Comparison of ENCODE assay signal across 1 fruit fly cellular context in the genomic region with DNA sequence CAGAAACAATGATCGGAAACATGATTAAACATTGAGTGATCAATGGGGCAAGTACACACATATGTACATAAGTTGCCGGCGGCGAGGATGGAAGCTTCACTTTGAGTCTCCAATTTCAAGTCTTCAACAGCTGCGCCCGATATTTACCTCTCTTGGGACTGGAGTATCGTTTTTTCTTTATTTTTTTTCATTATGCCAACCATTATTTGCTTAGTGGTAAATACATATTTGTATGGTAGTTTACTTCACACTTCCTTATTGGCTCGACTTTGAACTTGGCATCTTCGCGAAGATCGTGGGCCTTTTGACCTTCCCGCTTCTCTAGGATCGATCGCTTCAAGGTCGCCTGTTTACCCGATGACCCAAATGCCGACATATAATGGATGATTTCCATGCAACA.
TF ChIP-seq lines count a peak whose summit lies in the region.

No protein-coding gene starts in this region.

TF ChIP-seq in whole organism, embryonic, 481 proteins besides CTCF, POLR2A, EP300 and RAD21 (continued from another document and continues in another):
- TF ChIP-seq trem (tag; optimal IDR thresholded peaks at IDR 0.05; lab: Kevin White, UChicago) (no peak), Tbp (GFP tag; optimal IDR thresholded peaks at IDR 0.05; lab: Kevin White, UChicago) (no peak), gsb-n (tag; optimal IDR thresholded peaks at IDR 0.05; lab: Kevin White, UChicago) (no peak), MBD-R2 (GFP tag; IDR thresholded peaks at IDR 0.05; lab: Robert Waterston, UW) (no peak), dan (GFP tag; IDR thresholded peaks at IDR 0.05; lab: Robert Waterston, UW) (no peak), CG18476 (GFP tag; optimal IDR thresholded peaks at IDR 0.05; lab: Kevin White, UChicago) (peak; percentile 9), Dip3 (GFP tag; optimal IDR thresholded peaks at IDR 0.05; lab: Kevin White, UChicago) (no peak), CG15601 (tag; optimal IDR thresholded peaks at IDR 0.05; lab: Kevin White, UChicago) (peak; percentile 35), az2 (GFP tag; optimal IDR thresholded peaks at IDR 0.05; lab: Kevin White, UChicago) (no peak), Doc2 (GFP tag; IDR thresholded peaks at IDR 0.05; lab: Robert Waterston, UW) (no peak), CrebB (tag; optimal IDR thresholded peaks at IDR 0.05; lab: Kevin White, UChicago) (no peak), chinmo (GFP tag; IDR thresholded peaks at IDR 0.05; lab: Robert Waterston, UW; ENCODE audit: partially characterized antibody) (no peak), Fer2 (tag; optimal IDR thresholded peaks at IDR 0.05; lab: Kevin White, UChicago) (peak; percentile 20), HLHmδ (GFP tag; optimal IDR thresholded peaks at IDR 0.05; lab: Kevin White, UChicago) (no peak), CG1792 (GFP tag; optimal IDR thresholded peaks at IDR 0.05; lab: Kevin White, UChicago) (peak; percentile 19), abd-A (tag; optimal IDR thresholded peaks at IDR 0.05; lab: Kevin White, UChicago) (no peak), sug (tag; optimal IDR thresholded peaks at IDR 0.05; lab: Kevin White, UChicago) (no peak), ato (GFP tag; IDR thresholded peaks at IDR 0.05; lab: Robert Waterston, UW; ENCODE audit: partially characterized antibody) (no peak), CG11504 (tag; optimal IDR thresholded peaks at IDR 0.05; lab: Kevin White, UChicago) (peak; percentile 17), CG4707 (GFP tag; optimal IDR thresholded peaks at IDR 0.05; lab: Kevin White, UChicago) (no peak), Hr51 (GFP tag; optimal IDR thresholded peaks at IDR 0.05; lab: Kevin White, UChicago) (peak in 1 of 2 experiments; percentile 1), CG11398 (GFP tag; optimal IDR thresholded peaks at IDR 0.05; lab: Kevin White, UChicago) (peak; percentile 57), scrt (GFP tag; optimal IDR thresholded peaks at IDR 0.05; lab: Kevin White, UChicago) (no peak), schlank (tag; optimal IDR thresholded peaks at IDR 0.05; lab: Kevin White, UChicago) (no peak), CG17568 (GFP tag; optimal IDR thresholded peaks at IDR 0.05; lab: Kevin White, UChicago) (peak; percentile 48), ci (GFP tag; IDR thresholded peaks at IDR 0.05; lab: Robert Waterston, UW) (peak; percentile 59; the same call in 1 of the 3 replicates), CG30431 (GFP tag; optimal IDR thresholded peaks at IDR 0.05; lab: Kevin White, UChicago) (no peak), fd96Cb (tag; optimal IDR thresholded peaks at IDR 0.05; lab: Kevin White, UChicago) (no peak), CG30403 (GFP tag; optimal IDR thresholded peaks at IDR 0.05; lab: Kevin White, UChicago) (no peak), CG10321 (GFP tag; IDR thresholded peaks at IDR 0.05; lab: Robert Waterston, UW) (no peak), CG10959 (GFP tag; IDR thresholded peaks at IDR 0.05; lab: Robert Waterston, UW) (no peak), chif (GFP tag; optimal IDR thresholded peaks at IDR 0.05; lab: Kevin White, UChicago) (peak in 1 of 2 experiments; percentile 33), Blimp-1 (GFP tag; optimal IDR thresholded peaks at IDR 0.05; lab: Kevin White, UChicago) (peak; percentile 50), CG15696 (tag; optimal IDR thresholded peaks at IDR 0.05; lab: Kevin White, UChicago) (no peak), Atf3 (GFP tag; optimal IDR thresholded peaks at IDR 0.05; lab: Kevin White, UChicago) (no peak), jigr1 (GFP tag; IDR thresholded peaks at IDR 0.05; lab: Robert Waterston, UW) (no peak), Hr78 (GFP tag; optimal IDR thresholded peaks at IDR 0.05; lab: Kevin White, UChicago) (no peak), CG6175 (GFP tag; IDR thresholded peaks at IDR 0.05; lab: Robert Waterston, UW) (no peak), CG9876 (GFP tag; optimal IDR thresholded peaks at IDR 0.05; lab: Kevin White, UChicago) (no peak), CG10565 (GFP tag; optimal IDR thresholded peaks at IDR 0.05; lab: Kevin White, UChicago) (no peak), Kr (GFP tag; optimal IDR thresholded peaks at IDR 0.05; lab: Kevin White, UChicago) (no peak), CG1832 (GFP tag; optimal IDR thresholded peaks at IDR 0.05; lab: Kevin White, UChicago) (no peak), Eip74EF (GFP tag; optimal IDR thresholded peaks at IDR 0.05; lab: Kevin White, UChicago) (peak in 1 of 2 experiments; percentile 48), CG1647 (GFP tag; optimal IDR thresholded peaks at IDR 0.05; lab: Kevin White, UChicago) (peak; percentile 25), tin (GFP tag; optimal IDR thresholded peaks at IDR 0.05; lab: Kevin White, UChicago) (no peak), kni (GFP tag; optimal IDR thresholded peaks at IDR 0.05; lab: Kevin White, UChicago) (no peak), kay (GFP tag; optimal IDR thresholded peaks at IDR 0.05; lab: Kevin White, UChicago) (no peak), Camta (GFP tag; optimal IDR thresholded peaks at IDR 0.05; lab: Kevin White, UChicago) (peak; percentile 7), Ptx1 (GFP tag; IDR thresholded peaks at IDR 0.05; lab: Robert Waterston, UW) (no peak), kah (GFP tag; optimal IDR thresholded peaks at IDR 0.05; lab: Kevin White, UChicago) (no peak), luna (GFP tag; optimal IDR thresholded peaks at IDR 0.05; lab: Kevin White, UChicago) (no peak), CG32767 (GFP tag; IDR thresholded peaks at IDR 0.05; lab: Robert Waterston, UW) (no peak), bowl (GFP tag; IDR thresholded peaks at IDR 0.05; lab: Robert Waterston, UW) (no peak), chn (GFP tag; optimal IDR thresholded peaks at IDR 0.05; lab: Kevin White, UChicago) (no peak), CG32532 (GFP tag; IDR thresholded peaks at IDR 0.05; lab: Robert Waterston, UW) (no peak), psq (GFP tag; optimal IDR thresholded peaks at IDR 0.05; lab: Kevin White, UChicago) (no peak), crc (GFP tag; optimal IDR thresholded peaks at IDR 0.05; lab: Kevin White, UChicago) (peak; percentile 33), CG6254 (GFP tag; optimal IDR thresholded peaks at IDR 0.05; lab: Kevin White, UChicago) (no peak), Dip2 (GFP tag; IDR thresholded peaks at IDR 0.05; lab: Robert Waterston, UW) (no peak), CG9215 (GFP tag; IDR thresholded peaks at IDR 0.05; lab: Robert Waterston, UW) (no peak), inv (GFP tag; IDR thresholded peaks at IDR 0.05; lab: Robert Waterston, UW; ENCODE audit: partially characterized antibody) (no peak), CG10274 (GFP tag; optimal IDR thresholded peaks at IDR 0.05; lab: Kevin White, UChicago) (no peak), Six4 (GFP tag; optimal IDR thresholded peaks at IDR 0.05; lab: Kevin White, UChicago) (peak; percentile 17), corto (GFP tag; optimal IDR thresholded peaks at IDR 0.05; lab: Kevin White, UChicago) (no peak), phol (tag; optimal IDR thresholded peaks at IDR 0.05; lab: Kevin White, UChicago) (no peak), CG14965 (GFP tag; optimal IDR thresholded peaks at IDR 0.05; lab: Kevin White, UChicago; ENCODE audit: borderline replicate concordance) (no peak), maf-S (GFP tag; optimal IDR thresholded peaks at IDR 0.05; lab: Kevin White, UChicago) (peak; percentile 29), Nf-YA (GFP tag; IDR thresholded peaks at IDR 0.05; lab: Robert Waterston, UW) (no peak), disco-r (GFP tag; optimal IDR thresholded peaks at IDR 0.05; lab: Kevin White, UChicago) (no peak), pan (optimal IDR thresholded peaks at IDR 0.05; lab: Kevin White, UChicago) (no peak), pan (GFP tag; optimal IDR thresholded peaks at IDR 0.05 in 1 of 2, IDR thresholded peaks at IDR 0.05 in 1 of 2) (no peak), CG12104 (GFP tag; optimal IDR thresholded peaks at IDR 0.05; lab: Kevin White, UChicago) (no peak), hbn (GFP tag; IDR thresholded peaks at IDR 0.05; lab: Robert Waterston, UW; ENCODE audit: partially characterized antibody) (no peak), ac (GFP tag; optimal IDR thresholded peaks at IDR 0.05; lab: Kevin White, UChicago) (no peak), sob (GFP tag; IDR thresholded peaks at IDR 0.05; lab: Robert Waterston, UW) (0 out of 2 replicates have a peak, but pooled peaks have one; percentile 19), Scr (GFP tag; IDR thresholded peaks at IDR 0.05; lab: Robert Waterston, UW; ENCODE audit: partially characterized antibody) (no peak), seq (GFP tag; IDR thresholded peaks at IDR 0.05; lab: Robert Waterston, UW) (peak; percentile 53; the same call in 1 of the 2 replicates), Ets65A (GFP tag; lab: Kevin White, UChicago) (no peak), CG7357 (GFP tag; IDR thresholded peaks at IDR 0.05; lab: Robert Waterston, UW) (no peak), cato (GFP tag; optimal IDR thresholded peaks at IDR 0.05; lab: Kevin White, UChicago; ENCODE audit: borderline replicate concordance) (no peak), MESR4 (GFP tag; optimal IDR thresholded peaks at IDR 0.05; lab: Kevin White, UChicago) (no peak), bab2 (GFP tag; optimal IDR thresholded peaks at IDR 0.05; lab: Kevin White, UChicago) (peak; percentile 36), ssp (GFP tag; IDR thresholded peaks at IDR 0.05; lab: Robert Waterston, UW) (no peak), TFAM (GFP tag; optimal IDR thresholded peaks at IDR 0.05; lab: Kevin White, UChicago) (no peak), Dll (GFP tag; IDR thresholded peaks at IDR 0.05; lab: Robert Waterston, UW; ENCODE audit: partially characterized antibody) (no peak), CG17612 (GFP tag; IDR thresholded peaks at IDR 0.05; lab: Robert Waterston, UW) (no peak), MTF-1 (GFP tag; optimal IDR thresholded peaks at IDR 0.05; lab: Kevin White, UChicago; ENCODE audit: borderline replicate concordance) (peak; percentile 12), CG7556 (GFP tag; optimal IDR thresholded peaks at IDR 0.05; lab: Kevin White, UChicago) (no peak), ems (GFP tag; optimal IDR thresholded peaks at IDR 0.05; lab: Kevin White, UChicago) (no peak), eve (GFP tag; optimal IDR thresholded peaks at IDR 0.05; lab: Kevin White, UChicago) (no peak), toy (GFP tag; IDR thresholded peaks at IDR 0.05; lab: Robert Waterston, UW) (no peak), ham (GFP tag; IDR thresholded peaks at IDR 0.05; lab: Robert Waterston, UW) (no peak), Hr3 (GFP tag; optimal IDR thresholded peaks at IDR 0.05; lab: Kevin White, UChicago) (no peak), Sin3A (optimal IDR thresholded peaks at IDR 0.05; lab: Kevin White, UChicago) (no peak), tna (GFP tag; IDR thresholded peaks at IDR 0.05; lab: Robert Waterston, UW; ENCODE audit: partially characterized antibody) (no peak), dimm (GFP tag; IDR thresholded peaks at IDR 0.05; lab: Robert Waterston, UW) (no peak), CG1024 (GFP tag; IDR thresholded peaks at IDR 0.05; lab: Robert Waterston, UW) (no peak), Antp (GFP tag; optimal IDR thresholded peaks at IDR 0.05; lab: Kevin White, UChicago) (peak; percentile 8), CG1233 (GFP tag; optimal IDR thresholded peaks at IDR 0.05; lab: Kevin White, UChicago) (peak; percentile 50), CG3281 (GFP tag; optimal IDR thresholded peaks at IDR 0.05; lab: Kevin White, UChicago) (peak; percentile 28), CG10267 (tag; optimal IDR thresholded peaks at IDR 0.05; lab: Kevin White, UChicago) (no peak), B-H1 (GFP tag; IDR thresholded peaks at IDR 0.05; lab: Robert Waterston, UW) (no peak; the same call in 2 of the 3 replicates), Stat92E (GFP tag; optimal IDR thresholded peaks at IDR 0.05; lab: Kevin White, UChicago) (no peak), Optix (GFP tag; IDR thresholded peaks at IDR 0.05; lab: Robert Waterston, UW) (no peak), Sox100B (GFP tag; optimal IDR thresholded peaks at IDR 0.05; lab: Kevin White, UChicago) (peak; percentile 38), Nf-YC (tag; optimal IDR thresholded peaks at IDR 0.05; lab: Kevin White, UChicago) (no peak), CG42726 (GFP tag; IDR thresholded peaks at IDR 0.05; lab: Robert Waterston, UW; ENCODE audit: partially characterized antibody) (no peak), usp (GFP tag; optimal IDR thresholded peaks at IDR 0.05; lab: Kevin White, UChicago) (no peak), CG31224 (GFP tag; IDR thresholded peaks at IDR 0.05; lab: Robert Waterston, UW) (no peak), sisA (GFP tag; IDR thresholded peaks at IDR 0.05; lab: Robert Waterston, UW) (no peak), CG11723 (GFP tag; optimal IDR thresholded peaks at IDR 0.05; lab: Kevin White, UChicago) (no peak), CG10654 (GFP tag; optimal IDR thresholded peaks at IDR 0.05; lab: Kevin White, UChicago) (peak; percentile 18), grn (GFP tag; optimal IDR thresholded peaks at IDR 0.05; lab: Kevin White, UChicago) (no peak), Lpt (GFP tag; optimal IDR thresholded peaks at IDR 0.05; lab: Kevin White, UChicago) (no peak), Atf6 (GFP tag; IDR thresholded peaks at IDR 0.05; lab: Robert Waterston, UW) (peak; percentile 47; the same call in 1 of the 2 replicates), tup (GFP tag; optimal IDR thresholded peaks at IDR 0.05; lab: Kevin White, UChicago) (peak; percentile 32), zen (tag; optimal IDR thresholded peaks at IDR 0.05; lab: Kevin White, UChicago) (no peak), pros (GFP tag; optimal IDR thresholded peaks at IDR 0.05; lab: Kevin White, UChicago) (no peak), Doc3 (GFP tag; IDR thresholded peaks at IDR 0.05; lab: Robert Waterston, UW; ENCODE audit: partially characterized antibody) (no peak), gt (GFP tag; IDR thresholded peaks at IDR 0.05; lab: Robert Waterston, UW) (no peak), CG13894 (tag; optimal IDR thresholded peaks at IDR 0.05; lab: Kevin White, UChicago) (no peak), Dek (tag; optimal IDR thresholded peaks at IDR 0.05; lab: Kevin White, UChicago) (no peak), ranshi (GFP tag; IDR thresholded peaks at IDR 0.05; lab: Robert Waterston, UW) (peak; percentile 18; the same call in 1 of the 2 replicates), bigmax (GFP tag; optimal IDR thresholded peaks at IDR 0.05; lab: Kevin White, UChicago) (no peak), hkb (optimal IDR thresholded peaks at IDR 0.05; lab: Kevin White, UChicago) (no peak), hkb (GFP tag; IDR thresholded peaks at IDR 0.05; lab: Robert Waterston, UW) (peak; percentile 64; the same call in 1 of the 2 replicates), CG14860 (GFP tag; IDR thresholded peaks at IDR 0.05; lab: Robert Waterston, UW; ENCODE audit: partially characterized antibody) (no peak), CG13775 (GFP tag; optimal IDR thresholded peaks at IDR 0.05; lab: Kevin White, UChicago) (no peak), Opbp (GFP tag; IDR thresholded peaks at IDR 0.05; lab: Robert Waterston, UW; ENCODE audit: partially characterized antibody) (no peak), CG8478 (optimal IDR thresholded peaks at IDR 0.05; lab: Kevin White, UChicago) (no peak)
